Fruit fly (Drosophila melanogaster) whole organism, pupa: ENCODE measurements around the gene Ddx56.

Experiments used
- CG10348 ChIP-seq: fragments of 200-800 bp; sonication (Bioruptor generic); IDR thresholded peaks from 2 replicates; pipeline ENCODE4 v1.3.6; 2022; ENCODE audit warnings: missing biosample characterization, missing genetic modification characterization
- CG12605 ChIP-seq: fragments of 200-800 bp; sonication (Bioruptor generic); IDR thresholded peaks from 2 replicates; pipeline ENCODE4 v1.3.6; 2022; ENCODE audit warnings: missing biosample characterization, missing genetic modification characterization
- CG13204 ChIP-seq: fragments of 200-800 bp; sonication (Bioruptor generic); optimal IDR thresholded peaks from 2 replicates; lab custom pipeline; 2018; ENCODE audit warnings: missing biosample characterization, mild to moderate bottlenecking, missing genetic modification characterization, moderate library complexity
- CG14655 ChIP-seq: fragments of 200-800 bp; sonication (Bioruptor generic); optimal IDR thresholded peaks from 3 replicates; lab custom pipeline; 2017; ENCODE audit warnings: mild to moderate bottlenecking, missing biosample characterization, missing genetic modification reagents, missing genetic modification characterization
- CG15710 ChIP-seq: fragments of 200-800 bp; sonication (Bioruptor generic); optimal IDR thresholded peaks from 2 replicates; lab custom pipeline; 2018; ENCODE audit warnings: missing biosample characterization, mild to moderate bottlenecking, missing genetic modification characterization, moderate library complexity
- CG17806 ChIP-seq: fragments of 200-800 bp; sonication (Bioruptor generic); optimal IDR thresholded peaks from 2 replicates; lab custom pipeline; 2018; ENCODE audit warnings: missing biosample characterization, mild to moderate bottlenecking, missing genetic modification characterization, moderate library complexity
- CG32121 ChIP-seq: fragments of 200-800 bp; sonication (Bioruptor generic); IDR thresholded peaks from 2 replicates; pipeline ENCODE4 v1.3.6; 2022; ENCODE audit warnings: missing biosample characterization, missing genetic modification characterization
- CG34367 ChIP-seq: fragments of 200-800 bp; sonication (Bioruptor generic); optimal IDR thresholded peaks from 2 replicates; lab custom pipeline; 2018; ENCODE audit warnings: missing biosample characterization, mild to moderate bottlenecking, missing genetic modification characterization
- CG4496 ChIP-seq: fragments of 200-800 bp; sonication (Bioruptor generic); IDR thresholded peaks from 3 replicates; pipeline ENCODE4 v1.3.6; 2022; ENCODE audit warnings: missing biosample characterization, missing genetic modification characterization
- CG8159 ChIP-seq: fragments of 200-800 bp; sonication (Bioruptor generic); optimal IDR thresholded peaks from 3 replicates; lab custom pipeline; 2018; ENCODE audit warnings: missing biosample characterization, mild to moderate bottlenecking, missing genetic modification characterization, moderate library complexity
- CG8301 ChIP-seq: fragments of 200-800 bp; sonication (Bioruptor generic); optimal IDR thresholded peaks from 2 replicates; lab custom pipeline; 2018; ENCODE audit warnings: missing biosample characterization, mild to moderate bottlenecking, missing genetic modification characterization
- CG9948 ChIP-seq: fragments of 200-800 bp; sonication (Bioruptor generic); optimal IDR thresholded peaks from 2 replicates; lab custom pipeline; 2018; ENCODE audit warnings: missing biosample characterization, mild to moderate bottlenecking, missing genetic modification characterization, moderate library complexity
- D1 ChIP-seq: fragments of 200-800 bp; sonication (Bioruptor generic); optimal IDR thresholded peaks from 2 replicates; lab custom pipeline; 2018; ENCODE audit warnings: missing biosample characterization, mild to moderate bottlenecking, missing genetic modification characterization, moderate library complexity
- EcR ChIP-seq: fragments of 200-800 bp; sonication (Bioruptor generic); optimal IDR thresholded peaks from 3 replicates; lab custom pipeline; 2019; ENCODE audit warnings: missing biosample characterization, missing genetic modification characterization, mild to moderate bottlenecking, moderate library complexity, missing genetic modification reagents
- Ets98B ChIP-seq: fragments of 200-800 bp; sonication (Bioruptor generic); IDR thresholded peaks from 2 replicates; pipeline ENCODE4 v1.3.6; 2022; ENCODE audit warnings: missing biosample characterization, missing genetic modification characterization
- Pif1A ChIP-seq: fragments of 200-800 bp; sonication (Bioruptor generic); optimal IDR thresholded peaks from 3 replicates; lab custom pipeline; 2016; ENCODE audit warnings: missing biosample characterization, missing genetic modification characterization
- Pif1B ChIP-seq: fragments of 200-800 bp; sonication (Bioruptor generic); optimal IDR thresholded peaks from 3 replicates; lab custom pipeline; 2016; ENCODE audit warnings: missing biosample characterization, missing genetic modification characterization
- Snoo ChIP-seq: fragments of 200-800 bp; sonication (Bioruptor generic); optimal IDR thresholded peaks from 3 replicates; lab custom pipeline; 2017; ENCODE audit warnings: missing biosample characterization, mild to moderate bottlenecking, missing genetic modification characterization, inconsistent platforms
- fd96Ca ChIP-seq: fragments of 200-800 bp; sonication (Bioruptor generic); IDR thresholded peaks from 3 replicates; pipeline ENCODE4 v1.3.6; 2022; ENCODE audit warnings: missing biosample characterization, missing genetic modification characterization
- gl ChIP-seq: fragments of 200-800 bp; sonication (Bioruptor generic); optimal IDR thresholded peaks from 2 replicates; lab custom pipeline; 2018; ENCODE audit warnings: missing biosample characterization, mild to moderate bottlenecking, missing genetic modification characterization
- rn ChIP-seq: fragments of 200-800 bp; sonication (Bioruptor generic); IDR thresholded peaks from 2 replicates; pipeline ENCODE4 v1.3.6; 2022; ENCODE audit warnings: missing biosample characterization, missing genetic modification characterization

Ddx56 gene

dm6 chrX:21373659-21374426 lies 13.9 kb downstream of the Ddx56 start, which contains the start of gene slgA:
Gene slgA (plus strand): TSS chrX:21374002.
- TF ChIP-seq CG17806 (tag; lab: Kevin White, UChicago) (no peak), D1 (no peak), Ets98B (GFP tag; lab: Robert Waterston, UW) (no peak), CG4496 (GFP tag; lab: Robert Waterston, UW) (peak; percentile 75)

- TF ChIP-seq CG9948 = no peak
- no peak for TF ChIP-seq Snoo (tag; lab: Kevin White, UChicago)
- peak; percentile 29 for TF ChIP-seq EcR (GFP tag; lab: Kevin White, UChicago)
- no peak for TF ChIP-seq fd96Ca (GFP tag; lab: Robert Waterston, UW)
- no peak for TF ChIP-seq CG13204
Measured at dm6 chrX:21369149-21369988, 18.4 kb downstream of the Ddx56 start.

dm6 chrX:21368410-21368918 lies 19.3 kb downstream of the Ddx56 start:
- TF ChIP-seq gl (tag; lab: Kevin White, UChicago) (no peak), Pif1A (no peak), CG17806 (tag; lab: Kevin White, UChicago) (no peak), fd96Ca (GFP tag; lab: Robert Waterston, UW) (peak; percentile 73; the same call in 2 of the 3 replicates), CG8159 (tag; lab: Kevin White, UChicago) (no peak), rn (no peak), Pif1B (GFP tag; lab: Kevin White, UChicago) (no peak), CG8301 (tag; lab: Kevin White, UChicago) (no peak), CG9948 (no peak), CG32121 (GFP tag; lab: Robert Waterston, UW) (no peak; the same call in none of the 2 replicates), Ets98B (GFP tag; lab: Robert Waterston, UW) (peak; percentile 46; the same call in 1 of the 2 replicates), CG10348 (no peak), CG4496 (GFP tag; lab: Robert Waterston, UW) (peak; percentile 81; the same call in 2 of the 3 replicates), CG15710 (tag; lab: Kevin White, UChicago) (no peak), D1 (no peak), CG13204 (peak; percentile 16), EcR (GFP tag; lab: Kevin White, UChicago) (peak; percentile 88), Snoo (tag; lab: Kevin White, UChicago) (no peak), CG34367 (no peak), CG12605 (GFP tag; lab: Robert Waterston, UW) (peak; percentile 65), CG14655 (GFP tag; lab: Kevin White, UChicago) (no peak)

- peak; percentile 98 for TF ChIP-seq fd96Ca (GFP tag; lab: Robert Waterston, UW)
- TF ChIP-seq CG4496 (GFP tag; lab: Robert Waterston, UW) = peak; percentile 98
- peak; percentile 99 for TF ChIP-seq CG8301 (tag; lab: Kevin White, UChicago)
- TF ChIP-seq gl (tag; lab: Kevin White, UChicago) = peak; percentile 96
- TF ChIP-seq Pif1A = peak; percentile 98
- TF ChIP-seq CG14655 (GFP tag; lab: Kevin White, UChicago) = peak; percentile 99
- TF ChIP-seq CG15710 (tag; lab: Kevin White, UChicago) = peak; percentile 99
- TF ChIP-seq rn = peak; percentile 93
- TF ChIP-seq EcR (GFP tag; lab: Kevin White, UChicago) = peak; percentile 39
- TF ChIP-seq Snoo (tag; lab: Kevin White, UChicago) = peak; percentile 99
- peak; percentile 95 for TF ChIP-seq CG13204
- TF ChIP-seq CG17806 (tag; lab: Kevin White, UChicago) = peak; percentile 97
- peak; percentile 92 for TF ChIP-seq CG10348
- peak; percentile 99 for TF ChIP-seq CG8159 (tag; lab: Kevin White, UChicago)
- TF ChIP-seq CG12605 (GFP tag; lab: Robert Waterston, UW) = peak; percentile 91
- TF ChIP-seq Pif1B (GFP tag; lab: Kevin White, UChicago) = peak; percentile 98
- peak; percentile 98 for TF ChIP-seq CG9948
- peak; percentile 98 for TF ChIP-seq CG34367
- peak; percentile 96 for TF ChIP-seq Ets98B (GFP tag; lab: Robert Waterston, UW)
- peak; percentile 92 for TF ChIP-seq D1
- peak; percentile 98 for TF ChIP-seq CG32121 (GFP tag; lab: Robert Waterston, UW)
- TF ChIP-seq, all 21 proteins: peak for 21
Measured at dm6 chrX:21367363-21368072, 20.2 kb downstream of the Ddx56 start.
